Worm (Caenorhabditis elegans) whole organism, early embryonic: Measurements from ENCODE around the gene dsc-1.

Experiments
- B0310.2 ChIP-seq: sonication (generic microtip); optimal IDR thresholded peaks from 2 replicates; lab custom pipeline; 2016; ENCODE audit warnings: mild to moderate bottlenecking, missing genetic modification characterization, missing compliant biosample characterization
- F13C5.2 ChIP-seq: sonication (generic microtip); optimal IDR thresholded peaks from 2 replicates; lab custom pipeline; 2017; ENCODE audit warnings: mild to moderate bottlenecking, missing genetic modification characterization, inconsistent platforms, missing compliant biosample characterization
- aly-1 ChIP-seq: sonication (generic microtip); optimal IDR thresholded peaks from 2 replicates; lab custom pipeline; 2016; ENCODE audit warnings: missing genetic modification characterization, missing compliant biosample characterization
- ama-1 ChIP-seq: fragments of 150-350 bp; optimal IDR thresholded peaks from 2 replicates; lab custom pipeline; 2014
- ceh-13 ChIP-seq: fragments of 200-800 bp; sonication (Bioruptor generic); optimal IDR thresholded peaks from 2 replicates; lab custom pipeline; 2018; ENCODE audit warnings: mild to moderate bottlenecking, missing genetic modification characterization, missing compliant biosample characterization
- ceh-36 ChIP-seq: sonication (generic microtip); optimal IDR thresholded peaks from 2 replicates; lab custom pipeline; 2016; ENCODE audit warnings: missing genetic modification characterization, inconsistent platforms, missing compliant biosample characterization
- ets-7 ChIP-seq: sonication (generic microtip); optimal IDR thresholded peaks from 2 replicates; lab custom pipeline; 2016; ENCODE audit warnings: missing genotype, missing genetic modification characterization, missing compliant biosample characterization
- flt-1 ChIP-seq: fragments of 200-800 bp; sonication (Bioruptor generic); IDR thresholded peaks from 2 replicates; pipeline ENCODE4 v1.3.6; 2022; ENCODE audit warnings: missing genetic modification characterization, missing compliant biosample characterization
- hmbx-1 ChIP-seq: sonication (generic microtip); optimal IDR thresholded peaks from 2 replicates; lab custom pipeline; 2016; ENCODE audit warnings: mild to moderate bottlenecking, missing genetic modification characterization, missing compliant biosample characterization
- hmg-4 ChIP-seq: fragments of 200-800 bp; sonication (Bioruptor generic); optimal IDR thresholded peaks from 2 replicates; lab custom pipeline; 2018; ENCODE audit warnings: mild to moderate bottlenecking, missing genetic modification characterization, missing compliant biosample characterization
- hnd-1 ChIP-seq: sonication (generic microtip); optimal IDR thresholded peaks from 2 replicates; lab custom pipeline; 2016; ENCODE audit warnings: missing genetic modification characterization, missing compliant biosample characterization
- pes-1 ChIP-seq: fragments of 200-800 bp; sonication (Bioruptor generic); IDR thresholded peaks from 2 replicates; pipeline ENCODE4 v1.3.6; 2022; ENCODE audit warnings: missing genetic modification reagents, missing genetic modification characterization, missing compliant biosample characterization
- scrt-1 ChIP-seq: fragments of 200-800 bp; sonication (Bioruptor generic); IDR thresholded peaks from 2 replicates; pipeline ENCODE4 v1.3.6; 2022; ENCODE audit warnings: missing genetic modification characterization, missing compliant biosample characterization
- sea-1 ChIP-seq: fragments of 200-800 bp; sonication (Bioruptor generic); conservative IDR thresholded peaks from 2 replicates; pipeline ENCODE4 v1.3.6; 2022; ENCODE audit warnings: missing genetic modification characterization, missing compliant biosample characterization
- tbx-11 ChIP-seq: fragments of 200-800 bp; sonication (Bioruptor generic); IDR thresholded peaks from 2 replicates; pipeline ENCODE4 v1.3.6; 2022; ENCODE audit warnings: missing genetic modification characterization, missing compliant biosample characterization
- tbx-37 ChIP-seq: fragments of 200-800 bp; sonication (Bioruptor generic); conservative IDR thresholded peaks from 2 replicates; pipeline ENCODE4 v1.3.6; 2022; ENCODE audit warnings: missing genetic modification reagents, missing genetic modification characterization, missing compliant biosample characterization
- tra-4 ChIP-seq: sonication (generic microtip); optimal IDR thresholded peaks from 2 replicates; lab custom pipeline; 2017; ENCODE audit warnings: missing genetic modification characterization, missing compliant biosample characterization

The dsc-1 gene

DNA sequence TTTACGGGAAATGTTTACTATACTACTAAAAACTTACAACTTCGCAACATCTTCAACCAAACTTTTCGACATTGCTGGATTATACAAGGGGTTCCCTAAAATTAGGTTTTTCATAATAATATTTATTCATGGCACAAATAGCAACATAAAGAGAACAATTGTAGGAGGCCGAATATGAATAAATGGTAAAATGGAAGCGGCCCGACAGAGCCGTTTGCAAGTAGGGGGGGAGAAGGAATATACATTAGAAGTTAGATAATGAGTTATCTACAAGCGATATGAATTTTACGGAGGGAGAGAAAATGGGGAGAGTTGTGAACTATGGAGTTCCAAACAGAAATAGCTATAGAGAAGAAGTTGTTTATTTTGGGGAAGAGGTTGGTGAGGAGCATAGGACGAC, 25.7 kb upstream of the dsc-1 start, which contains the start of gene fbxa-96:
Gene fbxa-96 (minus strand): TSS at position 101 of the 400 bp plus-strand sequence.
- TF ChIP-seq ets-7 (tag; lab: Kevin White, UChicago) (no peak), tra-4 (tag; lab: Kevin White, UChicago) (no peak), pes-1 (GFP tag; lab: Robert Waterston, UW) (no peak), ceh-36 (tag; lab: Kevin White, UChicago) (no peak), ama-1 (no peak), hnd-1 (tag; lab: Kevin White, UChicago) (no peak), sea-1 (GFP tag; lab: Robert Waterston, UW) (no peak), flt-1 (GFP tag; lab: Robert Waterston, UW) (no peak), ceh-13 (GFP tag; lab: Kevin White, UChicago) (no peak), aly-1 (tag; lab: Kevin White, UChicago) (no peak), hmg-4 (GFP tag; lab: Kevin White, UChicago) (no peak), tbx-37 (GFP tag; lab: Robert Waterston, UW) (no peak)

DNA sequence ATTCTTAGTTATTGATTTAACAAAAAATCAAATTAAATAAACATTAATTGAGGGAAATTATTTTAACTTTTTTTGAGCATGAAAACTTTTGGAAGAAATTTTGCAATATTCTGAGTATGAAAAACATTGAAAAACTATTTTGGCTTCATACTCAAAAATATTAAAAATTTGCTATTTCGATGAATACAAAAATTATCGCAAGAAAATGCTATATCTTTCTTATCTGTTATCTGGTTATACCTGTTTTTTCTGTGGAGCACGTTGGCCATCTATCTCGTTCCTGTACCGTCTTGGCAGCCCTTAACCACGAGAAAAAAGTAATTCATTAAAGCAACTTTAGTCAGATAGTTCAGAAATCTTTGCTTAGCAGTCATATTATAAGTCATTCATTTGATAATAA, 23.3 kb upstream of the dsc-1 start:
- TF ChIP-seq scrt-1 (GFP tag; lab: Robert Waterston, UW) (no peak), sea-1 (GFP tag; lab: Robert Waterston, UW) (no peak), aly-1 (tag; lab: Kevin White, UChicago) (no peak), ceh-13 (GFP tag; lab: Kevin White, UChicago) (no peak)

DNA sequence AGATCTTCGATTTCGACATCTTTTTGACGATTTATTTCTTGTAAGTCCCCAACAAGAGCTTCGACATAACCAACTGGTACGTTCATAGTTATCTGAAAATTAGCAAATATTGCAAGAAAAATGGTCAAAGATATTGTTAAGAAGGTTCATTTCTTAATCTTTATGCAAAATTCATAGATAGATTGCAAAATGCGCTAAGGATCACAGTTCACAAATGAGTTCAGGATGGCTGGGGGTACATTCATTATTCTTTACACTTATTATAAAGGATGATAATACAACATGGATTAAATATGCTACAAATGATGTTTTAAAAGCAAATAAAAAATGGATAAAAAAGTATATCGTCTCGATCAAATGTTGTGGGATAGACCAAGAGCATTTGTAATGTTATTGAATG, 22.1 kb upstream of the dsc-1 start, which contains the start of gene H03G16.5:
Gene H03G16.5 (minus strand): TSS at position 101 of the 400 bp plus-strand sequence.
- TF ChIP-seq tbx-11 (no peak), F13C5.2 (no peak), tra-4 (tag; lab: Kevin White, UChicago) (no peak), hnd-1 (tag; lab: Kevin White, UChicago) (no peak), ama-1 (no peak), ceh-13 (GFP tag; lab: Kevin White, UChicago) (no peak), B0310.2 (tag; lab: Kevin White, UChicago) (no peak), pes-1 (GFP tag; lab: Robert Waterston, UW) (no peak), ceh-36 (tag; lab: Kevin White, UChicago) (no peak)

DNA sequence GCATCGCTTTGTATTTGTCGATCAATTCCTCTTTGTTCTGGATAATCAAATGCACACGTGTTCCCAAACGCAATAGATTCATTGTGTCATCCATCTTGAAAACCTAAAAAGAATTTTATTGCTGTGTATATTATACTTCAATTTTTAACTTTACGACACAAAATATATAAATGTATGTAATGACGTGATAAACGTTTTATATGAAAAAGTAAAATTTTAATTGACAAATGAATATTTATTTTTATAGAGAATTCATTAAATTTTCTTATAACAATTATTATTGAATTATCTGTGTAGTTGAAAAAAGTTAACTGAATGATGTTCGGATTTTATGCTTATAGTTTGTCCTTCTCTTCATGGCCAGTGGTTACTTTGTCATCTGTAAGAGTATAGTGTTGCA, 21.3 kb upstream of the dsc-1 start, which contains the start of gene H03G16.7:
Gene H03G16.7 (minus strand): TSS at position 101 of the 400 bp plus-strand sequence.
- TF ChIP-seq tbx-37 (GFP tag; lab: Robert Waterston, UW) (no peak), hmbx-1 (tag; lab: Kevin White, UChicago) (no peak), B0310.2 (tag; lab: Kevin White, UChicago) (no peak), ceh-13 (GFP tag; lab: Kevin White, UChicago) (no peak), tra-4 (tag; lab: Kevin White, UChicago) (no peak), F13C5.2 (no peak), hmg-4 (GFP tag; lab: Kevin White, UChicago) (no peak), ets-7 (tag; lab: Kevin White, UChicago) (no peak), aly-1 (tag; lab: Kevin White, UChicago) (no peak), hnd-1 (tag; lab: Kevin White, UChicago) (no peak), scrt-1 (GFP tag; lab: Robert Waterston, UW) (no peak), pes-1 (GFP tag; lab: Robert Waterston, UW) (no peak), ama-1 (no peak)

DNA sequence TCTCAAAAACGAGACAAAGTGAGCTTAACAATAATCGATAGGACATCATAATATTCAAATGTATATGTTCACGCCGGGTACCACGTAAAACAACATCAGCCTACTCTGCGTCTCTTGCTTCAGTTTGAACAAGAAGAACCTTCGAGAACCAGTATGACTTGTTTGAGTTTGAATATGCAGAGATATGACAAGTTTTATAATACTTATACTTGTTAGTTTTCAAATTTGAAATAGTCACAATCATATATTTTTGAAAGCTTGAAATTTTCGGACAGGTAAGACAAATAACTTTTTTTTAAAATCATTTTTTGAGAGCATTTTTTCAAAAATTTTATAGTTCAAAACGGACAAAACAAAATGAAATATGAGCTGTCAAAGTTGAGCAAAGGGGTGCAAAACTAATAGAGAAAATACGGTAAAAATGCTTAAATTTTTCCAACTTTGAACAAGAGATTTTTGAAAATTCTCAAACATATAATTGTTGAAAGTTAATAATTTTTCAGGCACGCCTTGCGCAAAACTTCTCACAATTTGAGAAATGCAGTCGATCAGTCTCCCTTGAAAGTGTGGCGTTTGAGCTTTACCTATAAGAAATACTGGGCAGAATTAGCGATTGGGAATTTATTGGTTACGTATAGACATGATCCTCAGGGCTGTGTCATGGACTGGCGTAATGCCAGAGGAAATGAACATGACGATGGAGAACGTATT, 18.7 kb upstream of the dsc-1 start, which contains the start of gene H03G16.1:
Gene H03G16.1 (plus strand): TSS at position 661 of the 711 bp plus-strand sequence.
- no peak for TF ChIP-seq sea-1 (GFP tag; lab: Robert Waterston, UW)
- TF ChIP-seq tbx-11, result no peak
- TF ChIP-seq scrt-1 (GFP tag; lab: Robert Waterston, UW), result no peak
- no peak for TF ChIP-seq flt-1 (GFP tag; lab: Robert Waterston, UW)
- TF ChIP-seq ets-7 (tag; lab: Kevin White, UChicago), result no peak
- TF ChIP-seq tra-4 (tag; lab: Kevin White, UChicago), result no peak
- no peak for TF ChIP-seq F13C5.2
- no peak for TF ChIP-seq hmbx-1 (tag; lab: Kevin White, UChicago)

DNA sequence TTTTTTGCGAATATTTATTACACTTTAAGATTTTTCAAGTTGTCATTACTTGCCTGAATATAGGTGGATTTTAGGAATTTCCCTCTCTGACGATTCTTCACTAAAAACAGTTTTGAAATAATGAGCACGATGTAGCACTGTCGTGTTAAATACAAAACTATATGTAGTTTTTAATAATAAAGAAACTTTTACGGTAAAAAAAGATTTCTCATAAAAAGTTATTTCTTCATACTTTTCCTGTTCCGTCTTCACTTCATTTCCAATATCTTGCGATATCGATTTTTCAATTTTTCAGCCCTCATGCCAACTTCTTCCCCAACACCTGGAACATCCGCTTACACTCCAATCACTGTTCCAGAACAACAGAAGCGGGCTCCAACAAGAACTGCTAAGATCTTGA, 17.8 kb upstream of the dsc-1 start, which contains the start of gene H03G16.6:
Gene H03G16.6 (plus strand): TSS at position 301 of the 400 bp plus-strand sequence.
- TF ChIP-seq tra-4 (tag; lab: Kevin White, UChicago) (no peak), ceh-13 (GFP tag; lab: Kevin White, UChicago) (no peak), tbx-11 (no peak), pes-1 (GFP tag; lab: Robert Waterston, UW) (no peak), hnd-1 (tag; lab: Kevin White, UChicago) (no peak), hmbx-1 (tag; lab: Kevin White, UChicago) (no peak), F13C5.2 (no peak), hmg-4 (GFP tag; lab: Kevin White, UChicago) (no peak), ama-1 (no peak), B0310.2 (tag; lab: Kevin White, UChicago) (no peak), ceh-36 (tag; lab: Kevin White, UChicago) (no peak), tbx-37 (GFP tag; lab: Robert Waterston, UW) (no peak), flt-1 (GFP tag; lab: Robert Waterston, UW) (no peak)

DNA sequence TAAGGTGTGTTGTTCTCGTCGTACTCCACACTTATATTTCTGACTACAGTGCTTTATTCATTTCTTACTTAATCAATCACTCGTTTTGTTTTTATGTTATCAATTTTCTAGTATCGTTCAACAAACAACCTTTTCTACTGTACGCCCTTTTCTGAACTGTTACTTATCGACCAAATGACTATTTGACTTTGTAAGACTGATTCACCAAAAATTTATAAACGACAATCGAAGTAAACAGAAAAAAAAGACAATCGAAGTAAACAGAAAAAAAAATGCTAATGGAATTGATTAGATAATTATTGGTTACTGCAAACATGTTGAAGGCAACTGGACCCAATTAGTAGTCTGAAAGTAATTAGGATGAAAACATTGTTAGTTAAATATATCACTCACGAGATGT, 15.4 kb upstream of the dsc-1 start:
- TF ChIP-seq ama-1 (no peak), pes-1 (GFP tag; lab: Robert Waterston, UW) (no peak), ceh-13 (GFP tag; lab: Kevin White, UChicago) (no peak), tbx-37 (GFP tag; lab: Robert Waterston, UW) (no peak), ceh-36 (tag; lab: Kevin White, UChicago) (no peak), B0310.2 (tag; lab: Kevin White, UChicago) (no peak), flt-1 (GFP tag; lab: Robert Waterston, UW) (no peak), tbx-11 (no peak), aly-1 (tag; lab: Kevin White, UChicago) (no peak), hmbx-1 (tag; lab: Kevin White, UChicago) (no peak), hmg-4 (GFP tag; lab: Kevin White, UChicago) (no peak), sea-1 (GFP tag; lab: Robert Waterston, UW) (no peak), hnd-1 (tag; lab: Kevin White, UChicago) (no peak), ets-7 (tag; lab: Kevin White, UChicago) (no peak), scrt-1 (GFP tag; lab: Robert Waterston, UW) (no peak), F13C5.2 (no peak), tra-4 (tag; lab: Kevin White, UChicago) (no peak)
